Fruit fly (Drosophila melanogaster): ENCODE data around the gene xit.
A peak's percentile ranks its signal among the peaks of the same experiment; 100 is the strongest.

Gene xit

DNA sequence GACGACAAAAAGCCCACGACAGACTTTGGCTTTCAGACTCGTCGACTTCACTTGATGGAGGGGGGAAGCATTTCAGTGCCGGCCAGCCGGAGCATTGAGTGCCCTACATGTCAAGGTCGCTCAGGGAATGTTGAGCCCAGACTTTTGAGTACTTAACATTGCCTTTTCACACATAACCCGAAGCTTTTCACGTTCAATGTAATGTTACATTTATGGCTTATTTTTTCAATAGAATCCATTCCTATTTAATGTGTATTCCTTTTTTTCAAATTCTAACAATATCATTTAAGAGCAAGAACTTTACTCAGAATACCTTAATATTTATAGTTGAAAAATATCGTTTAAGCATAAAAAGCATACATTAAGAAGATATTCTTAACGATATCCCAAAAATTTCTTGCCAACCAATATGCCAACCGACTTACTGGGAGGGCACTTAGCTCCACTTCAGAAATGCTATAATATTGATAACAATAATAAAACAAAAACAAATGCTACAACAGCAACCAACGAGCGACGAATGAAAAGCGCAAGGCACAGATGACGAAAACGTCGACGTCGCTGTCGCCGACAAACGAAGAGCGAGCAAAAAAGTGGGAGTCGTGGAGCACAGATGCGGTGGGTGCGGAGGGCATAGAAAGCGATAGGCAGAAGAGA is 39.1 kb downstream of the xit start (continued):
- TF ChIP-seq gt (GFP tag; IDR thresholded peaks at IDR 0.05) (no peak), Gug (GFP tag; IDR thresholded peaks at IDR 0.05) (peak; percentile 76), Hey (tag; optimal IDR thresholded peaks at IDR 0.05) (no peak), CG15269 (tag; optimal IDR thresholded peaks at IDR 0.05) (peak; percentile 59), CG7357 (GFP tag; IDR thresholded peaks at IDR 0.05) (peak; percentile 66; the same call in 2 of the 3 replicates), CG5180 (GFP tag; optimal IDR thresholded peaks at IDR 0.05) (peak; percentile 64), bcd (GFP tag; optimal IDR thresholded peaks at IDR 0.05) (peak; percentile 88), CG43689 (GFP tag; IDR thresholded peaks at IDR 0.05) (no peak), Blimp-1 (GFP tag; optimal IDR thresholded peaks at IDR 0.05) (peak; percentile 71), Ada2b (GFP tag; IDR thresholded peaks at IDR 0.05) (peak; percentile 49), jumu (GFP tag; optimal IDR thresholded peaks at IDR 0.05) (peak; percentile 71), Fer3 (tag; optimal IDR thresholded peaks at IDR 0.05) (peak; percentile 69), Spps (tag; optimal IDR thresholded peaks at IDR 0.05) (peak; percentile 52), Asciz (GFP tag; optimal IDR thresholded peaks at IDR 0.05) (peak; percentile 82), sna (GFP tag; IDR thresholded peaks at IDR 0.05; ENCODE audit: partially characterized antibody) (no peak), CG8944 (GFP tag; optimal IDR thresholded peaks at IDR 0.05) (no peak), CG14667 (GFP tag; IDR thresholded peaks at IDR 0.05) (0 out of 2 replicates have a peak, but pooled peaks have one; percentile 44), lab (GFP tag; optimal IDR thresholded peaks at IDR 0.05) (peak; percentile 84), GATAe (GFP tag; conservative IDR thresholded peaks at IDR 0.05) (0 out of 2 replicates have a peak, but pooled peaks have one; percentile 34), chn (GFP tag; optimal IDR thresholded peaks at IDR 0.05) (no peak), Max (GFP tag; optimal IDR thresholded peaks at IDR 0.05) (peak; percentile 80), CG4404 (GFP tag; IDR thresholded peaks at IDR 0.05) (peak; percentile 62), MESR4 (GFP tag; optimal IDR thresholded peaks at IDR 0.05) (no peak), Bgb (GFP tag; IDR thresholded peaks at IDR 0.05; ENCODE audit: partially characterized antibody) (no peak), CG5245 (GFP tag; optimal IDR thresholded peaks at IDR 0.05) (peak; percentile 68), CG11696 (GFP tag; IDR thresholded peaks at IDR 0.05) (no peak), CG13894 (tag; optimal IDR thresholded peaks at IDR 0.05) (peak; percentile 38), CG16863 (GFP tag; optimal IDR thresholded peaks at IDR 0.05) (no peak), Oaz (GFP tag; IDR thresholded peaks at IDR 0.05) (peak; percentile 58), CG4820 (GFP tag; optimal IDR thresholded peaks at IDR 0.05) (peak; percentile 78), ro (GFP tag; IDR thresholded peaks at IDR 0.05) (no peak), CG30431 (GFP tag; optimal IDR thresholded peaks at IDR 0.05) (peak; percentile 10), fd96Cb (tag; optimal IDR thresholded peaks at IDR 0.05) (peak; percentile 87), H15 (GFP tag; IDR thresholded peaks at IDR 0.05) (peak; percentile 69; the same call in 2 of the 3 replicates), CG16815 (GFP tag; optimal IDR thresholded peaks at IDR 0.05) (no peak), CG13624 (GFP tag; optimal IDR thresholded peaks at IDR 0.05) (peak; percentile 73), crc (GFP tag; optimal IDR thresholded peaks at IDR 0.05) (peak; percentile 73), unpg (GFP tag; optimal IDR thresholded peaks at IDR 0.05) (peak; percentile 21), nom (GFP tag; optimal IDR thresholded peaks at IDR 0.05) (peak; percentile 44), peb (GFP tag; IDR thresholded peaks at IDR 0.05) (0 out of 2 replicates have a peak, but pooled peaks have one; percentile 28), Dad (GFP tag; optimal IDR thresholded peaks at IDR 0.05) (peak; percentile 62), CG2202 (tag; optimal IDR thresholded peaks at IDR 0.05) (no peak), insv (GFP tag; optimal IDR thresholded peaks at IDR 0.05) (no peak), bsh (GFP tag; optimal IDR thresholded peaks at IDR 0.05) (peak; percentile 61 to 70), CG1602 (GFP tag; optimal IDR thresholded peaks at IDR 0.05) (no peak), CG1792 (GFP tag; optimal IDR thresholded peaks at IDR 0.05) (peak; percentile 76), cas (GFP tag; IDR thresholded peaks at IDR 0.05) (0 out of 2 replicates have a peak, but pooled peaks have one; percentile 41), CG15696 (tag; optimal IDR thresholded peaks at IDR 0.05) (peak; percentile 46), tap (tag; optimal IDR thresholded peaks at IDR 0.05) (peak; percentile 23), CTCF (GFP tag; optimal IDR thresholded peaks at IDR 0.05) (peak; percentile 35)
